Worm (Caenorhabditis elegans) whole organism, L4/young adult: ENCODE measurements around the gene T05A8.11.

Experiments
- W03F9.2 ChIP-seq: fragments of 150-350 bp; optimal IDR thresholded peaks from 2 replicates; lab custom pipeline; 2014; ENCODE audit warnings: missing biosample characterization, missing genetic modification characterization
- dao-5 ChIP-seq: sonication (generic microtip); optimal IDR thresholded peaks from 2 replicates; lab custom pipeline; 2016; ENCODE audit warnings: missing genotype, missing genetic modification characterization, moderate library complexity, missing compliant biosample characterization
- him-1 ChIP-seq: sonication (generic microtip); optimal IDR thresholded peaks from 2 replicates; lab custom pipeline; 2016; ENCODE audit warnings: missing genotype, missing genetic modification reagents, missing genetic modification characterization, missing compliant biosample characterization

Gene T05A8.11

ce11 chrII:2726774-2727173 is 1.3 kb upstream of the T05A8.11 start:
- TF ChIP-seq W03F9.2 (tag; lab: Kevin White, UChicago), result no peak
- no peak for TF ChIP-seq dao-5 (tag; lab: Kevin White, UChicago)
- TF ChIP-seq him-1 (tag; lab: Kevin White, UChicago), result no peak

ce11 chrII:2721992-2722391 is 3.5 kb downstream of the T05A8.11 start:
- TF ChIP-seq him-1 (tag; lab: Kevin White, UChicago) (no peak), W03F9.2 (tag; lab: Kevin White, UChicago) (no peak), dao-5 (tag; lab: Kevin White, UChicago) (no peak)

ce11 chrII:2719212-2719611 is 6.2 kb downstream of the T05A8.11 start:
- no peak for TF ChIP-seq W03F9.2 (tag; lab: Kevin White, UChicago)
- TF ChIP-seq him-1 (tag; lab: Kevin White, UChicago), result no peak
- no peak for TF ChIP-seq dao-5 (tag; lab: Kevin White, UChicago)

ce11 chrII:2717335-2717734 is 8.1 kb downstream of the T05A8.11 start, which contains the start of gene T05A8.3:
T05A8.3 (minus strand) TSS chrII:2717435.
- TF ChIP-seq him-1 (tag; lab: Kevin White, UChicago) (no peak), dao-5 (tag; lab: Kevin White, UChicago) (no peak), W03F9.2 (tag; lab: Kevin White, UChicago) (no peak)

ce11 chrII:2710919-2711318 is 14.5 kb downstream of the T05A8.11 start, which contains the start of gene T05A8.2:
T05A8.2 (minus strand) TSS chrII:2711019.
- TF ChIP-seq W03F9.2 (tag; lab: Kevin White, UChicago), result no peak
- no peak for TF ChIP-seq dao-5 (tag; lab: Kevin White, UChicago)
- TF ChIP-seq him-1 (tag; lab: Kevin White, UChicago), result no peak

ce11 chrII:2709942-2710341 is 15.5 kb downstream of the T05A8.11 start, which contains the start of gene T05A8.1:
T05A8.1 (minus strand) TSS chrII:2710042.
- TF ChIP-seq W03F9.2 (tag; lab: Kevin White, UChicago), result no peak
- no peak for TF ChIP-seq him-1 (tag; lab: Kevin White, UChicago)
- TF ChIP-seq dao-5 (tag; lab: Kevin White, UChicago), result no peak

- TF ChIP-seq him-1 (tag; lab: Kevin White, UChicago), result no peak
- no peak for TF ChIP-seq W03F9.2 (tag; lab: Kevin White, UChicago)
- no peak for TF ChIP-seq dao-5 (tag; lab: Kevin White, UChicago)
Observed at ce11 chrII:2707872-2708271, 17.6 kb downstream of the T05A8.11 start, which contains the start of gene Y47G7B.2. Y47G7B.2 (minus strand) TSS chrII:2708014.

- TF ChIP-seq him-1 (tag; lab: Kevin White, UChicago) (no peak), W03F9.2 (tag; lab: Kevin White, UChicago) (no peak)
Observed at ce11 chrII:2705200-2705599, 20.3 kb downstream of the T05A8.11 start, which contains the start of gene srh-128. srh-128 (minus strand) TSS chrII:2705300.

- TF ChIP-seq dao-5 (tag; lab: Kevin White, UChicago) (no peak), W03F9.2 (tag; lab: Kevin White, UChicago) (no peak), him-1 (tag; lab: Kevin White, UChicago) (no peak)
Observed at ce11 chrII:2702757-2703156, 22.7 kb downstream of the T05A8.11 start, which contains the start of gene sri-60. sri-60 (minus strand) TSS chrII:2702857.

ce11 chrII:2700229-2700628 is 25.2 kb downstream of the T05A8.11 start, which contains the start of gene sri-61:
sri-61 (minus strand) TSS chrII:2700329.
- no peak for TF ChIP-seq W03F9.2 (tag; lab: Kevin White, UChicago)
- no peak for TF ChIP-seq him-1 (tag; lab: Kevin White, UChicago)
- no peak for TF ChIP-seq dao-5 (tag; lab: Kevin White, UChicago)

ce11 chrII:2698378-2698777 is 27.1 kb downstream of the T05A8.11 start, which contains the start of gene sri-62:
sri-62 (minus strand) TSS chrII:2698478.
- TF ChIP-seq W03F9.2 (tag; lab: Kevin White, UChicago), result no peak
- no peak for TF ChIP-seq dao-5 (tag; lab: Kevin White, UChicago)
- no peak for TF ChIP-seq him-1 (tag; lab: Kevin White, UChicago)

- TF ChIP-seq W03F9.2 (tag; lab: Kevin White, UChicago), result no peak
- no peak for TF ChIP-seq dao-5 (tag; lab: Kevin White, UChicago)
- no peak for TF ChIP-seq him-1 (tag; lab: Kevin White, UChicago)
Observed at ce11 chrII:2695079-2695478, 30.4 kb downstream of the T05A8.11 start.

ce11 chrII:2692476-2692875 is 33.0 kb downstream of the T05A8.11 start, which contains the start of gene set-11:
set-11 (minus strand) TSS chrII:2692576.
- TF ChIP-seq him-1 (tag; lab: Kevin White, UChicago) (no peak), dao-5 (tag; lab: Kevin White, UChicago) (no peak), W03F9.2 (tag; lab: Kevin White, UChicago) (no peak)

- TF ChIP-seq dao-5 (tag; lab: Kevin White, UChicago), result no peak
- no peak for TF ChIP-seq W03F9.2 (tag; lab: Kevin White, UChicago)
- TF ChIP-seq him-1 (tag; lab: Kevin White, UChicago), result no peak
Observed at ce11 chrII:2690080-2690479, 35.4 kb downstream of the T05A8.11 start, which contains the start of gene nspf-3. nspf-3 (minus strand) TSS chrII:2690180.
